Fruit fly (Drosophila melanogaster): Measurements from ENCODE around the gene Wnt10.

Gene Wnt10

DNA sequence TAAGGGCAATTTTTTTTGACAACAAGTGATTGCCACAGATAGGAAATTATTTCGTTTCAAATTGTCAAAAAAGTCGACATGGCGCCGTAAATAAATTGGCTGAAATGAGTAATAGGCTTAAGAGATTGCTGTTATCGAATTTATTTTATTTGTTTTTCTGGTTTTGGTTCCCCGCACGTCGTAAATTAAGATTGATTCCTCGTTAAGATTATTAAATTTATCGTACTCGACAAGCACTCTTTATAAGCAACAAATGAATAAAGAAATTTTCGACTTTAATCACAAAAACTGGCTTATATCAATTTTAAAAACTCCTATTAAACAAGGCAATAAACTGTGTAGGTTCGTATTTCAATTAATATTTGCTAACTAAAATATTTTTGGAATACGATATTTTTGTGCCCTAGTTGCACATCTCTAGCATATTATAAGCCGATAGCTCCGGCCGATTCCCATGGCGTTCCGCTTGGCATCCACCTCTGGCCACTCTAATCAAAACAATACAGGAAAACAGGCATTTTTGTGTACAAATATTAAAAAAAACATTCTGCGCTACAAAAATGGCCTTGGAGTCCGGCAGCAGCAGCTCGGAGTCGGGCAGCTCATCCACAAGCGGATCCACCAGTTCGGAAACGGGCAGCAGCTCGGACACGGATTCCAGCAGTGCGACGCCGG, 48.9 kb downstream of the Wnt10 start, which contains the start of gene chm (continued):
- TF ChIP-seq shn (GFP tag; optimal IDR thresholded peaks at IDR 0.05), result peak; percentile 3
- TF ChIP-seq H2.0 (GFP tag; IDR thresholded peaks at IDR 0.05), result no peak
- peak; percentile 67 for TF ChIP-seq slbo (GFP tag; IDR thresholded peaks at IDR 0.05)
- TF ChIP-seq CG15479 (GFP tag; optimal IDR thresholded peaks at IDR 0.05), result no peak
- TF ChIP-seq ab (GFP tag; optimal IDR thresholded peaks at IDR 0.05), result no peak
- TF ChIP-seq CG6175 (GFP tag; IDR thresholded peaks at IDR 0.05), result no peak
- no peak for TF ChIP-seq fru (optimal IDR thresholded peaks at IDR 0.05)
- TF ChIP-seq Dek (tag; optimal IDR thresholded peaks at IDR 0.05), result peak; percentile 8
- TF ChIP-seq hth (optimal IDR thresholded peaks at IDR 0.05), result no peak
- TF ChIP-seq h (optimal IDR thresholded peaks at IDR 0.05), result no peak
- 0 out of 2 replicates have a peak, but pooled peaks have one; percentile 24 for TF ChIP-seq CG14014 (GFP tag; IDR thresholded peaks at IDR 0.05)
- TF ChIP-seq Hr78 (GFP tag; optimal IDR thresholded peaks at IDR 0.05), result no peak
- TF ChIP-seq NfI (GFP tag; optimal IDR thresholded peaks at IDR 0.05), result peak; percentile 8
- TF ChIP-seq Dll (GFP tag; IDR thresholded peaks at IDR 0.05; ENCODE audit: partially characterized antibody), result peak; percentile 88
- TF ChIP-seq pho (GFP tag; optimal IDR thresholded peaks at IDR 0.05), result peak; percentile 75
- TF ChIP-seq Ada2b (GFP tag; IDR thresholded peaks at IDR 0.05), result no peak
- peak; percentile 81 for TF ChIP-seq vnd (GFP tag; IDR thresholded peaks at IDR 0.05; ENCODE audit: partially characterized antibody)
- no peak for TF ChIP-seq E2f1 (GFP tag; IDR thresholded peaks at IDR 0.05)
- TF ChIP-seq Hr39 (optimal IDR thresholded peaks at IDR 0.05), result no peak
- TF ChIP-seq gcm (GFP tag; optimal IDR thresholded peaks at IDR 0.05), result no peak
- no peak for TF ChIP-seq pan (optimal IDR thresholded peaks at IDR 0.05)
- peak in 1 of 2 experiments; percentile 40 for TF ChIP-seq pan (GFP tag; optimal IDR thresholded peaks at IDR 0.05 in 1 of 2, IDR thresholded peaks at IDR 0.05 in 1 of 2)
- TF ChIP-seq CG32772 (GFP tag; IDR thresholded peaks at IDR 0.05), result no peak
- TF ChIP-seq NC2α (GFP tag; optimal IDR thresholded peaks at IDR 0.05), result no peak
- TF ChIP-seq CG31388 (GFP tag; optimal IDR thresholded peaks at IDR 0.05), result no peak
- no peak for TF ChIP-seq psq (GFP tag; optimal IDR thresholded peaks at IDR 0.05)
- TF ChIP-seq gro (GFP tag; optimal IDR thresholded peaks at IDR 0.05), result peak; percentile 7
- peak; percentile 17 for TF ChIP-seq CG15696 (tag; optimal IDR thresholded peaks at IDR 0.05)
- TF ChIP-seq CG13287 (GFP tag; IDR thresholded peaks at IDR 0.05; ENCODE audit: partially characterized antibody), result peak; percentile 93
- TF ChIP-seq row (GFP tag; IDR thresholded peaks at IDR 0.05), result peak; percentile 94
- no peak for TF ChIP-seq eve (GFP tag; optimal IDR thresholded peaks at IDR 0.05)
- TF ChIP-seq Bdp1 (GFP tag; optimal IDR thresholded peaks at IDR 0.05), result no peak
- TF ChIP-seq ato (GFP tag; IDR thresholded peaks at IDR 0.05; ENCODE audit: partially characterized antibody), result peak; percentile 76
- TF ChIP-seq cg (GFP tag; optimal IDR thresholded peaks at IDR 0.05), result no peak
- TF ChIP-seq knrl (GFP tag; IDR thresholded peaks at IDR 0.05; ENCODE audit: partially characterized antibody), result peak; percentile 90
- TF ChIP-seq dati (GFP tag; IDR thresholded peaks at IDR 0.05), result no peak
- peak; percentile 51 for TF ChIP-seq CG2712 (tag; optimal IDR thresholded peaks at IDR 0.05)
- no peak for TF ChIP-seq Gsc (GFP tag; IDR thresholded peaks at IDR 0.05)
- no peak; the same call in 1 of the 2 replicates for TF ChIP-seq CG14667 (GFP tag; IDR thresholded peaks at IDR 0.05)
- peak; percentile 64 for TF ChIP-seq tna (GFP tag; IDR thresholded peaks at IDR 0.05; ENCODE audit: partially characterized antibody)
- TF ChIP-seq Xrp1 (GFP tag; IDR thresholded peaks at IDR 0.05), result 0 out of 2 replicates have a peak, but pooled peaks have one; percentile 24
- TF ChIP-seq Stat92E (GFP tag; optimal IDR thresholded peaks at IDR 0.05), result no peak
- peak; percentile 57 for TF ChIP-seq CG30403 (GFP tag; optimal IDR thresholded peaks at IDR 0.05)
- TF ChIP-seq CG11504 (tag; optimal IDR thresholded peaks at IDR 0.05), result peak; percentile 52
- TF ChIP-seq CG10979 (tag; optimal IDR thresholded peaks at IDR 0.05), result no peak
- no peak for TF ChIP-seq Antp (GFP tag; optimal IDR thresholded peaks at IDR 0.05)
- TF ChIP-seq unc-4 (GFP tag; IDR thresholded peaks at IDR 0.05; ENCODE audit: partially characterized antibody), result peak; percentile 91
- no peak for TF ChIP-seq Dip3 (GFP tag; optimal IDR thresholded peaks at IDR 0.05)
- no peak for TF ChIP-seq CG7372 (GFP tag; IDR thresholded peaks at IDR 0.05)
- TF ChIP-seq Nf-YB (GFP tag; optimal IDR thresholded peaks at IDR 0.05), result no peak
- no peak; the same call in none of the 2 replicates for TF ChIP-seq sisA (GFP tag; IDR thresholded peaks at IDR 0.05)
